Fruit fly (Drosophila melanogaster) whole organism, embryonic: ENCODE data around the gene CG14014.

Experiments
- Adf1 ChIP-seq: fragments of 200-800 bp; sonication (Bioruptor generic); IDR thresholded peaks from 2 replicates; pipeline ENCODE4 v1.3.6; 2022; ENCODE audit warnings: missing biosample characterization, missing genetic modification characterization
- Bgb ChIP-seq: fragments of 200-800 bp; sonication (Bioruptor generic); IDR thresholded peaks from 2 replicates; pipeline ENCODE4 v1.3.6; 2022; ENCODE audit warnings: missing biosample characterization, missing genetic modification characterization; ENCODE audit not compliant: partially characterized antibody
- Blimp-1 ChIP-seq: fragments of 200-800 bp; sonication (Bioruptor generic); optimal IDR thresholded peaks from 3 replicates; lab custom pipeline; 2018; ENCODE audit warnings: missing biosample characterization, missing genetic modification characterization, mild to moderate bottlenecking, moderate library complexity, missing genetic modification reagents
- CG10267 ChIP-seq: fragments of 200-800 bp; sonication (Bioruptor generic); optimal IDR thresholded peaks from 2 replicates; lab custom pipeline; 2018; ENCODE audit warnings: missing biosample characterization, mild to moderate bottlenecking, missing genetic modification characterization, moderate library complexity
- CG10979 ChIP-seq: fragments of 200-800 bp; sonication (Bioruptor generic); optimal IDR thresholded peaks from 2 replicates; lab custom pipeline; 2018; ENCODE audit warnings: missing biosample characterization, mild to moderate bottlenecking, missing genetic modification characterization, moderate library complexity
- CG15514 ChIP-seq: fragments of 200-800 bp; sonication (Bioruptor generic); optimal IDR thresholded peaks from 3 replicates; lab custom pipeline; 2017; ENCODE audit warnings: missing biosample characterization, missing genetic modification characterization, mild to moderate bottlenecking, moderate library complexity, missing genetic modification reagents
- CG15696 ChIP-seq: fragments of 200-800 bp; sonication (Bioruptor generic); optimal IDR thresholded peaks from 2 replicates; lab custom pipeline; 2019; ENCODE audit warnings: missing biosample characterization, mild to moderate bottlenecking, missing genetic modification characterization, moderate library complexity
- CG30431 ChIP-seq: fragments of 200-800 bp; sonication (Bioruptor generic); optimal IDR thresholded peaks from 2 replicates; lab custom pipeline; 2017; ENCODE audit warnings: missing biosample characterization, missing genetic modification characterization
- CG32532 ChIP-seq: fragments of 200-800 bp; sonication (Bioruptor generic); IDR thresholded peaks from 2 replicates; pipeline ENCODE4 v1.3.6; 2022; ENCODE audit warnings: missing biosample characterization, missing genetic modification characterization
- CG3847 ChIP-seq: fragments of 200-800 bp; sonication (Bioruptor generic); IDR thresholded peaks from 2 replicates; pipeline ENCODE4 v1.3.6; 2022; ENCODE audit warnings: missing biosample characterization, missing genetic modification characterization
- CG3995 ChIP-seq: fragments of 200-800 bp; sonication (Bioruptor generic); optimal IDR thresholded peaks from 3 replicates; lab custom pipeline; 2016; ENCODE audit warnings: missing biosample characterization, missing genetic modification characterization
- CG4360 ChIP-seq: fragments of 200-800 bp; sonication (Bioruptor generic); IDR thresholded peaks from 2 replicates; pipeline ENCODE4 v1.3.6; 2022; ENCODE audit warnings: missing biosample characterization, missing genetic modification characterization
- CG5245 ChIP-seq: fragments of 200-800 bp; sonication (Bioruptor generic); optimal IDR thresholded peaks from 3 replicates; lab custom pipeline; 2016; ENCODE audit warnings: missing biosample characterization, missing genetic modification characterization
- CG6272 ChIP-seq: fragments of 200-800 bp; sonication (Bioruptor generic); IDR thresholded peaks from 2 replicates; pipeline ENCODE4 v1.3.6; 2022; ENCODE audit warnings: missing biosample characterization, missing genetic modification characterization
- CG8924 ChIP-seq: fragments of 200-800 bp; optimal IDR thresholded peaks from 3 replicates; lab custom pipeline; 2019; ENCODE audit warnings: missing biosample characterization, mild to moderate bottlenecking, missing genetic modification characterization, moderate library complexity
- CG9215 ChIP-seq: fragments of 200-800 bp; sonication (Bioruptor generic); IDR thresholded peaks from 2 replicates; pipeline ENCODE4 v1.3.6; 2022; ENCODE audit warnings: missing biosample characterization, missing genetic modification characterization
- CG9876 ChIP-seq: fragments of 200-800 bp; sonication (Bioruptor generic); optimal IDR thresholded peaks from 2 replicates; lab custom pipeline; 2016; ENCODE audit warnings: missing biosample characterization, missing genetic modification characterization
- D ChIP-seq, 2 experiments: fragments of 200-800 bp in 1 of 2; fragments of >200 bp in 1 of 2; sonication (Bioruptor generic) in 1 of 2; optimal IDR thresholded peaks; 2 replicates in 1 of 2; 3 replicates in 1 of 2; lab custom pipeline; 2017; ENCODE audit warnings: mild to moderate bottlenecking in 1 of 2, missing biosample characterization in 1 of 2, missing genetic modification characterization in 1 of 2, missing genetic modification reagents in 1 of 2
- Dll ChIP-seq: fragments of 200-800 bp; sonication (Bioruptor generic); IDR thresholded peaks from 4 replicates; pipeline ENCODE4 v1.3.6; 2022; ENCODE audit warnings: missing biosample characterization, missing genetic modification characterization; ENCODE audit not compliant: partially characterized antibody
- Dp ChIP-seq: fragments of 200-800 bp; sonication (Bioruptor generic); optimal IDR thresholded peaks from 2 replicates; lab custom pipeline; 2018; ENCODE audit warnings: missing biosample characterization, mild to moderate bottlenecking, missing genetic modification characterization, moderate library complexity
- E2f2 ChIP-seq: fragments of 200-800 bp; sonication (Bioruptor generic); IDR thresholded peaks from 2 replicates; pipeline ENCODE4 v1.3.6; 2022; ENCODE audit warnings: missing biosample characterization, missing genetic modification characterization
- Eip74EF ChIP-seq, 2 experiments: fragments of 200-800 bp in 1 of 2; fragments of >200 bp in 1 of 2; sonication (Bioruptor generic) in 1 of 2; optimal IDR thresholded peaks; 2 replicates each; lab custom pipeline; 2017 to 2019; ENCODE audit warnings: missing biosample characterization in 2 of 2, missing genetic modification characterization in 2 of 2, mild to moderate bottlenecking in 1 of 2, moderate library complexity in 1 of 2
- Ets65A ChIP-seq: fragments of 200-800 bp; sonication (Bioruptor generic); peaks from one replicate; lab custom pipeline; 2016; ENCODE audit warnings: missing biosample characterization, missing genetic modification characterization
- HLH3B ChIP-seq: fragments of 200-800 bp; sonication (Bioruptor generic); IDR thresholded peaks from 2 replicates; pipeline ENCODE4 v1.3.6; 2022; ENCODE audit warnings: missing biosample characterization, missing genetic modification characterization
- Hey ChIP-seq: fragments of 200-800 bp; sonication (Bioruptor generic); optimal IDR thresholded peaks from 3 replicates; lab custom pipeline; 2018; ENCODE audit warnings: missing biosample characterization, mild to moderate bottlenecking, missing genetic modification characterization
- Lpt ChIP-seq: fragments of >200 bp; optimal IDR thresholded peaks from 2 replicates; lab custom pipeline; 2018; ENCODE audit warnings: missing biosample characterization, missing genetic modification characterization
- MBD-R2 ChIP-seq: fragments of 200-800 bp; sonication (Bioruptor generic); IDR thresholded peaks from 2 replicates; pipeline ENCODE4 v1.3.6; 2022; ENCODE audit warnings: missing biosample characterization, missing genetic modification characterization
- Mad ChIP-seq: fragments of 200-800 bp; sonication (Bioruptor generic); optimal IDR thresholded peaks from 2 replicates; lab custom pipeline; 2016; ENCODE audit warnings: missing biosample characterization, missing genetic modification characterization
- Med ChIP-seq: fragments of 200-800 bp; sonication (Bioruptor generic); peaks from one replicate; lab custom pipeline; 2016; ENCODE audit warnings: missing biosample characterization, missing genetic modification characterization, mild to moderate bottlenecking, inconsistent platforms, moderate library complexity
- Myb ChIP-seq: fragments of 200-800 bp; sonication (Bioruptor generic); optimal IDR thresholded peaks from 2 replicates; lab custom pipeline; 2016; ENCODE audit warnings: missing biosample characterization, missing genetic modification characterization
- Oaz ChIP-seq: fragments of 200-800 bp; sonication (Bioruptor generic); IDR thresholded peaks from 2 replicates; pipeline ENCODE4 v1.3.6; 2022; ENCODE audit warnings: missing biosample characterization, missing genetic modification characterization
- Pdp1 ChIP-seq, 2 experiments: fragments of 200-800 bp; sonication (Bioruptor generic); optimal IDR thresholded peaks; 3 replicates each; lab custom pipeline; 2016; ENCODE audit warnings: missing biosample characterization in 2 of 2, missing genetic modification characterization in 2 of 2, mild to moderate bottlenecking in 1 of 2, moderate library complexity in 1 of 2
- Scr ChIP-seq: fragments of 200-800 bp; sonication (Bioruptor generic); IDR thresholded peaks from 2 replicates; pipeline ENCODE4 v1.3.6; 2022; ENCODE audit warnings: missing biosample characterization, missing genetic modification characterization; ENCODE audit not compliant: partially characterized antibody
- Sry-δ ChIP-seq: fragments of 200-800 bp; sonication (Bioruptor generic); optimal IDR thresholded peaks from 2 replicates; lab custom pipeline; 2016; ENCODE audit warnings: missing biosample characterization, missing genetic modification characterization
- ato ChIP-seq: fragments of 200-800 bp; sonication (Bioruptor generic); IDR thresholded peaks from 2 replicates; pipeline ENCODE4 v1.3.6; 2022; ENCODE audit warnings: missing biosample characterization, missing genetic modification characterization; ENCODE audit not compliant: partially characterized antibody
- az2 ChIP-seq: fragments of 200-800 bp; sonication (Bioruptor generic); optimal IDR thresholded peaks from 3 replicates; lab custom pipeline; 2016; ENCODE audit warnings: missing biosample characterization, missing genetic modification characterization
- cato ChIP-seq: fragments of 200-800 bp; sonication (Bioruptor generic); optimal IDR thresholded peaks from 2 replicates; lab custom pipeline; 2016; ENCODE audit warnings: missing biosample characterization, missing genetic modification characterization, borderline replicate concordance
- cg ChIP-seq: fragments of 200-800 bp; sonication (Bioruptor generic); optimal IDR thresholded peaks from 3 replicates; lab custom pipeline; 2019; ENCODE audit warnings: missing biosample characterization, mild to moderate bottlenecking, missing genetic modification characterization, moderate library complexity
- ewg ChIP-seq: fragments of 200-800 bp; sonication (Bioruptor generic); optimal IDR thresholded peaks from 3 replicates; lab custom pipeline; 2017; ENCODE audit warnings: mild to moderate bottlenecking, missing biosample characterization, missing genetic modification reagents, missing genetic modification characterization
- insv ChIP-seq, 2 experiments: fragments of 200-800 bp; sonication (Bioruptor generic); optimal IDR thresholded peaks; 3 replicates each; lab custom pipeline; 2016 to 2018; ENCODE audit warnings: missing biosample characterization in 2 of 2, missing genetic modification characterization in 2 of 2
- knrl ChIP-seq: fragments of 200-800 bp; sonication (Bioruptor generic); IDR thresholded peaks from 3 replicates; pipeline ENCODE4 v1.3.6; 2022; ENCODE audit warnings: missing biosample characterization, missing genetic modification characterization; ENCODE audit not compliant: partially characterized antibody
- mld ChIP-seq: fragments of 200-800 bp; sonication (Bioruptor generic); IDR thresholded peaks from 3 replicates; pipeline ENCODE4 v1.3.6; 2022; ENCODE audit warnings: missing biosample characterization, missing genetic modification characterization; ENCODE audit not compliant: partially characterized antibody
- row ChIP-seq: fragments of 200-800 bp; sonication (Bioruptor generic); IDR thresholded peaks from 3 replicates; pipeline ENCODE4 v1.3.6; 2022; ENCODE audit warnings: missing biosample characterization, missing genetic modification characterization
- toy ChIP-seq: fragments of 200-800 bp; sonication (Bioruptor generic); IDR thresholded peaks from 2 replicates; pipeline ENCODE4 v1.3.6; 2022; ENCODE audit warnings: missing biosample characterization, missing genetic modification characterization
- ttk ChIP-seq: fragments of 200-800 bp; sonication (Bioruptor generic); IDR thresholded peaks from 2 replicates; pipeline ENCODE4 v2.1.2; 2022; ENCODE audit warnings: missing biosample characterization, missing genetic modification characterization
- vfl ChIP-seq: fragments of 200-800 bp; sonication (Bioruptor generic); optimal IDR thresholded peaks from 2 replicates; lab custom pipeline; 2016; ENCODE audit warnings: missing biosample characterization, missing genetic modification characterization

Gene CG14014

DNA sequence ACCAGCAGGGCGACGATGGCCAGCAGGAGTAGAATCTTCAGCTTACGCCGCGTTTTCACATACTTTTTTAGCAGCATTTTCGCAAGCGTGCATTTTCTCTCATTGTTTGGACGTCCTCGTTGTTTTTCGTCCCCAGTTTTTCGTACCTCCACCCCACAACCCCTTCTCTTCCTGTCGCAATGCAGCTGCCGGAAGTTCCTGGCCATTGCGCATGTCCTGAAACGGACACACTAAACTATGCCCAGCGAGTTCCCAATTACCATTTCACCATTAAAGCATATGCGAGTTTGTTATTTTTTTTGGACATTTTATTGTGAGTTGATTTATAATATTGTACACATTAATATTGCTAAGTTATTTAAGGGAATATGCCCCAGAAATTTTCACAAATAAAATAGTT, 11.6 kb downstream of the CG14014 start, which contains the start of gene CG14015:
Gene CG14015 (minus strand): TSS at position 163 of the 400 bp plus-strand sequence.
- TF ChIP-seq Lpt (no peak), row (GFP tag; lab: Robert Waterston, UW) (peak; percentile 52; the same call in 2 of the 3 replicates), toy (GFP tag; lab: Robert Waterston, UW) (no peak), CG15514 (GFP tag; lab: Kevin White, UChicago) (peak; percentile 29), CG3995 (GFP tag; lab: Kevin White, UChicago) (no peak), Med (GFP tag; lab: Kevin White, UChicago) (peak; percentile 65), Ets65A (GFP tag; lab: Kevin White, UChicago) (peak; percentile 73), CG4360 (GFP tag; lab: Robert Waterston, UW) (no peak), ewg (GFP tag; lab: Kevin White, UChicago) (peak; percentile 92), Mad (GFP tag; lab: Kevin White, UChicago) (no peak), CG3847 (GFP tag; lab: Robert Waterston, UW) (no peak)

- TF ChIP-seq mld (GFP tag; lab: Robert Waterston, UW), result no peak
- no peak for TF ChIP-seq Adf1 (GFP tag; lab: Robert Waterston, UW)
- no peak for TF ChIP-seq Hey (tag; lab: Kevin White, UChicago)
- TF ChIP-seq insv (GFP tag; optimal IDR thresholded peaks at IDR 0.05; lab: Kevin White, UChicago), result no peak
- TF ChIP-seq CG10979 (tag; lab: Kevin White, UChicago), result no peak
- no peak for TF ChIP-seq az2 (GFP tag; lab: Kevin White, UChicago)
- no peak for TF ChIP-seq CG5245
- peak; percentile 54 for TF ChIP-seq E2f2 (GFP tag; lab: Robert Waterston, UW)
- no peak for TF ChIP-seq CG15696 (tag; lab: Kevin White, UChicago)
- TF ChIP-seq Myb (GFP tag; lab: Kevin White, UChicago), result no peak
- TF ChIP-seq cato (GFP tag; lab: Kevin White, UChicago), result no peak
- TF ChIP-seq Blimp-1 (GFP tag; lab: Kevin White, UChicago), result no peak
- TF ChIP-seq knrl (GFP tag; lab: Robert Waterston, UW), result no peak
- no peak for TF ChIP-seq CG9876 (GFP tag; lab: Kevin White, UChicago)
- TF ChIP-seq Pdp1 (GFP tag; optimal IDR thresholded peaks at IDR 0.05; lab: Kevin White, UChicago), result peak in 1 of 2 experiments; percentile 85
- no peak for TF ChIP-seq vfl
- TF ChIP-seq HLH3B (GFP tag; lab: Robert Waterston, UW), result no peak
- TF ChIP-seq Dp, result peak; percentile 48
Measured at dm6 chr2L:5537063-5537462, 13.6 kb downstream of the CG14014 start.

- TF ChIP-seq CG6272 (GFP tag; lab: Robert Waterston, UW) (no peak), cg (no peak)
- TF ChIP-seq, all 482 proteins: peak for 0
Measured at dm6 chr2L:5536658-5537057, 14.0 kb downstream of the CG14014 start, which contains the start of gene tomb. Gene tomb, minus strand, starts transcription at chr2L:5536758.

dm6 chr2L:5532061-5532460, 18.6 kb downstream of the CG14014 start, which contains the start of gene Coq6:
Gene Coq6, minus strand, starts transcription at chr2L:5532223.
- no peak for TF ChIP-seq CG10267 (tag; lab: Kevin White, UChicago)
- peak; percentile 70 for TF ChIP-seq Dll (GFP tag; lab: Robert Waterston, UW)
- no peak for TF ChIP-seq CG30431 (GFP tag; lab: Kevin White, UChicago)
- peak; percentile 78 for TF ChIP-seq Sry-δ (GFP tag; lab: Kevin White, UChicago)
- peak; percentile 42; the same call in 1 of the 2 replicates for TF ChIP-seq CG32532
- TF ChIP-seq CG8924 (tag; lab: Kevin White, UChicago), result no peak
- peak; percentile 58 for TF ChIP-seq Scr (GFP tag; lab: Robert Waterston, UW)
- no peak for TF ChIP-seq row (GFP tag; lab: Robert Waterston, UW)
- 0 out of 2 replicates have a peak, but pooled peaks have one; percentile 32 for TF ChIP-seq ato (GFP tag; lab: Robert Waterston, UW)
- TF ChIP-seq Eip74EF (GFP tag; optimal IDR thresholded peaks at IDR 0.05; lab: Kevin White, UChicago), result no peak
- no peak for TF ChIP-seq D (optimal IDR thresholded peaks at IDR 0.05; lab: Kevin White, UChicago)
- TF ChIP-seq D (GFP tag; optimal IDR thresholded peaks at IDR 0.05; lab: Kevin White, UChicago), result no peak
- TF ChIP-seq MBD-R2 (GFP tag; lab: Robert Waterston, UW), result peak; percentile 71; the same call in 1 of the 2 replicates
- TF ChIP-seq CG9215, result peak; percentile 96
- TF ChIP-seq Oaz (GFP tag; lab: Robert Waterston, UW), result no peak
- no peak for TF ChIP-seq ttk (GFP tag; lab: Robert Waterston, UW)
- TF ChIP-seq Bgb (GFP tag; lab: Robert Waterston, UW), result peak; percentile 47; the same call in 1 of the 2 replicates
